Worm (Caenorhabditis elegans): Measurements from ENCODE around the gene ZK1320.11.

DNA sequence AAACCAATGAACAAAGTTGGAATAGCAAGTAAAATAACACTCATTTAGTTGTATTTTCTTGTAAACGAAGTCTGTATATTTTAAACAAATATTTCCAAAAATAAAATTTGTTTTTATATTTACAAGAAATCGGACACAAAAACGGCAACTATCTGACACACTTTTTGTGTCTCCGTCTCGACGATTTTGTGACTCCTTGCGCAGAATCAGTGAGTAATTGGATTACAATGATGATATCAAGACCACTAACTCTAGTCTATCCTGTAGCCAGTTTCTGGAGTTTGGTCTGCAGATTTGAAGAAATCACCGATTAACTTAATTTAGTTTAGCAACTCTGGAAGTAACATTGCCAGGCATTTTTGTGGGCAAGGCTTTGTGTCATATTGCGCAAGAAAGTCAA, 4.6 kb upstream of the ZK1320.11 start, which contains the start of gene cyp-13A10:
- TF ChIP-seq unc-62 (GFP tag; optimal IDR thresholded peaks at IDR 0.05), result no peak
- no peak for TF ChIP-seq snpc-4 (tag; optimal IDR thresholded peaks at IDR 0.05)
- TF ChIP-seq skn-1 (tag; optimal IDR thresholded peaks at IDR 0.05), result no peak
- no peak for TF ChIP-seq unc-130 (tag; optimal IDR thresholded peaks at IDR 0.05)
- no peak for TF ChIP-seq nhr-77 (tag; optimal IDR thresholded peaks at IDR 0.05)
- TF ChIP-seq fos-1 (tag; optimal IDR thresholded peaks at IDR 0.05), result no peak
- TF ChIP-seq F16B12.6 (tag; optimal IDR thresholded peaks at IDR 0.05), result no peak
- no peak for TF ChIP-seq elt-2 (tag; optimal IDR thresholded peaks at IDR 0.05)
- no peak for TF ChIP-seq dpl-1 (GFP tag; optimal IDR thresholded peaks at IDR 0.05)
- TF ChIP-seq nhr-237 (tag; optimal IDR thresholded peaks at IDR 0.05), result no peak
- no peak for TF ChIP-seq mdl-1 (tag; optimal IDR thresholded peaks at IDR 0.05)

Measured in whole organism, L1 larva.